Fruit fly (Drosophila melanogaster) whole organism, embryonic: Measurements from ENCODE around the gene sick.

Experiments used
- Abd-B ChIP-seq: fragments of 200-800 bp; sonication (Bioruptor generic); optimal IDR thresholded peaks from 2 replicates; lab custom pipeline; 2018; ENCODE audit warnings: missing biosample characterization, mild to moderate bottlenecking, missing genetic modification characterization, moderate library complexity
- Antp ChIP-seq: fragments of 200-800 bp; sonication (Bioruptor generic); optimal IDR thresholded peaks from 3 replicates; lab custom pipeline; 2016; ENCODE audit warnings: missing biosample characterization, missing genetic modification characterization
- B-H1 ChIP-seq: fragments of 200-800 bp; sonication (Bioruptor generic); IDR thresholded peaks from 3 replicates; pipeline ENCODE4 v1.3.6; 2022; ENCODE audit warnings: missing biosample characterization, missing genetic modification characterization
- B-H2 ChIP-seq: fragments of 200-800 bp; sonication (Bioruptor generic); optimal IDR thresholded peaks from 2 replicates; lab custom pipeline; 2018; ENCODE audit warnings: missing biosample characterization, mild to moderate bottlenecking, missing genetic modification characterization
- CG11560 ChIP-seq: fragments of 200-800 bp; sonication (Bioruptor generic); IDR thresholded peaks from 3 replicates; pipeline ENCODE4 v1.3.6; 2022; ENCODE audit warnings: missing biosample characterization, missing genetic modification characterization
- CG12104 ChIP-seq: fragments of 200-800 bp; sonication (Bioruptor generic); optimal IDR thresholded peaks from 3 replicates; lab custom pipeline; 2016; ENCODE audit warnings: missing biosample characterization, missing genetic modification characterization
- CG12299 ChIP-seq: fragments of 200-800 bp; sonication (Bioruptor generic); optimal IDR thresholded peaks from 2 replicates; lab custom pipeline; 2018; ENCODE audit warnings: missing biosample characterization, mild to moderate bottlenecking, missing genetic modification characterization
- CG13296 ChIP-seq: fragments of 200-800 bp; sonication (Bioruptor generic); optimal IDR thresholded peaks from 3 replicates; lab custom pipeline; 2018; ENCODE audit warnings: missing biosample characterization, mild to moderate bottlenecking, missing genetic modification characterization
- CG13894 ChIP-seq: fragments of 200-800 bp; sonication (Bioruptor generic); optimal IDR thresholded peaks from 3 replicates; lab custom pipeline; 2018; ENCODE audit warnings: missing biosample characterization, mild to moderate bottlenecking, missing genetic modification characterization, moderate library complexity
- CG17186 ChIP-seq: fragments of 200-800 bp; sonication (Bioruptor generic); optimal IDR thresholded peaks from 3 replicates; lab custom pipeline; 2017; ENCODE audit warnings: missing biosample characterization, missing genetic modification reagents, missing genetic modification characterization
- CG17568 ChIP-seq: fragments of 200-800 bp; sonication (Bioruptor generic); optimal IDR thresholded peaks from 2 replicates; lab custom pipeline; 2018; ENCODE audit warnings: missing biosample characterization, mild to moderate bottlenecking, missing genetic modification characterization, moderate library complexity
- CG18764 ChIP-seq: fragments of 200-800 bp; sonication (Bioruptor generic); optimal IDR thresholded peaks from 3 replicates; lab custom pipeline; 2016; ENCODE audit warnings: missing biosample characterization, missing genetic modification characterization
- CG2116 ChIP-seq: fragments of 200-800 bp; sonication (Bioruptor generic); optimal IDR thresholded peaks from 3 replicates; lab custom pipeline; 2018; ENCODE audit warnings: missing biosample characterization, mild to moderate bottlenecking, missing genetic modification characterization
- CG2129 ChIP-seq: fragments of 200-800 bp; sonication (Bioruptor generic); IDR thresholded peaks from 2 replicates; pipeline ENCODE4 v1.3.6; 2022; ENCODE audit warnings: missing biosample characterization, missing genetic modification characterization; ENCODE audit not compliant: partially characterized antibody
- CG30020 ChIP-seq: fragments of 200-800 bp; optimal IDR thresholded peaks from 2 replicates; lab custom pipeline; 2019; ENCODE audit warnings: missing biosample characterization, mild to moderate bottlenecking, missing genetic modification characterization, moderate library complexity
- CG32772 ChIP-seq: fragments of 200-800 bp; sonication (Bioruptor generic); IDR thresholded peaks from 2 replicates; pipeline ENCODE4 v1.3.6; 2022; ENCODE audit warnings: missing biosample characterization, missing genetic modification characterization
- CG3281 ChIP-seq: fragments of 200-800 bp; sonication (Bioruptor generic); optimal IDR thresholded peaks from 3 replicates; lab custom pipeline; 2017; ENCODE audit warnings: missing biosample characterization, mild to moderate bottlenecking, missing genetic modification characterization
- CG3995 ChIP-seq: fragments of 200-800 bp; sonication (Bioruptor generic); optimal IDR thresholded peaks from 3 replicates; lab custom pipeline; 2016; ENCODE audit warnings: missing biosample characterization, missing genetic modification characterization
- CG4424 ChIP-seq: fragments of 200-800 bp; sonication (Bioruptor generic); optimal IDR thresholded peaks from 3 replicates; lab custom pipeline; 2016; ENCODE audit warnings: missing biosample characterization, missing genetic modification characterization
- CG5180 ChIP-seq: fragments of 200-800 bp; sonication (Bioruptor generic); optimal IDR thresholded peaks from 3 replicates; lab custom pipeline; 2017; ENCODE audit warnings: missing biosample characterization, missing genetic modification characterization, mild to moderate bottlenecking, moderate library complexity, missing genetic modification reagents
- CG8478 ChIP-seq: fragments of >200 bp; optimal IDR thresholded peaks from 2 replicates; lab custom pipeline; 2018
- D ChIP-seq, 2 experiments: fragments of 200-800 bp in 1 of 2; fragments of >200 bp in 1 of 2; sonication (Bioruptor generic) in 1 of 2; optimal IDR thresholded peaks; 2 replicates in 1 of 2; 3 replicates in 1 of 2; lab custom pipeline; 2017; ENCODE audit warnings: mild to moderate bottlenecking in 1 of 2, missing biosample characterization in 1 of 2, missing genetic modification characterization in 1 of 2, missing genetic modification reagents in 1 of 2
- Dip2 ChIP-seq: fragments of 200-800 bp; sonication (Bioruptor generic); IDR thresholded peaks from 2 replicates; pipeline ENCODE4 v1.3.6; 2022; ENCODE audit warnings: missing biosample characterization, missing genetic modification characterization
- E2f2 ChIP-seq: fragments of 200-800 bp; sonication (Bioruptor generic); IDR thresholded peaks from 2 replicates; pipeline ENCODE4 v1.3.6; 2022; ENCODE audit warnings: missing biosample characterization, missing genetic modification characterization
- Ets65A ChIP-seq: fragments of 200-800 bp; sonication (Bioruptor generic); peaks from one replicate; lab custom pipeline; 2016; ENCODE audit warnings: missing biosample characterization, missing genetic modification characterization
- HLH3B ChIP-seq: fragments of 200-800 bp; sonication (Bioruptor generic); IDR thresholded peaks from 2 replicates; pipeline ENCODE4 v1.3.6; 2022; ENCODE audit warnings: missing biosample characterization, missing genetic modification characterization
- HmgD ChIP-seq: fragments of 200-800 bp; sonication (Bioruptor generic); optimal IDR thresholded peaks from 3 replicates; lab custom pipeline; 2016; ENCODE audit warnings: missing biosample characterization, missing genetic modification characterization
- Hsf ChIP-seq: fragments of 200-800 bp; sonication (Bioruptor generic); optimal IDR thresholded peaks from 3 replicates; lab custom pipeline; 2016; ENCODE audit warnings: missing biosample characterization, missing genetic modification characterization
- NC2α ChIP-seq: fragments of 200-800 bp; sonication (Bioruptor generic); optimal IDR thresholded peaks from 2 replicates; lab custom pipeline; 2016; ENCODE audit warnings: missing biosample characterization, missing genetic modification characterization
- Neu2 ChIP-seq: fragments of 200-800 bp; sonication (Bioruptor generic); optimal IDR thresholded peaks from 3 replicates; lab custom pipeline; 2016; ENCODE audit warnings: missing biosample characterization, missing genetic modification characterization, borderline replicate concordance
- Rx ChIP-seq: fragments of 200-800 bp; sonication (Bioruptor generic); IDR thresholded peaks from 2 replicates; pipeline ENCODE4 v1.3.6; 2022; ENCODE audit warnings: missing biosample characterization, missing genetic modification characterization
- Scr ChIP-seq: fragments of 200-800 bp; sonication (Bioruptor generic); IDR thresholded peaks from 2 replicates; pipeline ENCODE4 v1.3.6; 2022; ENCODE audit warnings: missing biosample characterization, missing genetic modification characterization; ENCODE audit not compliant: partially characterized antibody
- Side ChIP-seq: fragments of 200-800 bp; sonication (Bioruptor generic); optimal IDR thresholded peaks from 2 replicates; lab custom pipeline; 2016; ENCODE audit warnings: missing biosample characterization, missing genetic modification characterization
- Sin3A ChIP-seq: fragments of >200 bp; optimal IDR thresholded peaks from 2 replicates; lab custom pipeline; 2018
- Spps ChIP-seq: fragments of 200-800 bp; sonication (Bioruptor generic); optimal IDR thresholded peaks from 2 replicates; lab custom pipeline; 2018; ENCODE audit warnings: missing biosample characterization, mild to moderate bottlenecking, missing genetic modification characterization
- Ssrp ChIP-seq: fragments of 200-800 bp; sonication (Bioruptor generic); optimal IDR thresholded peaks from 2 replicates; lab custom pipeline; 2018; ENCODE audit warnings: missing biosample characterization, mild to moderate bottlenecking, missing genetic modification characterization, moderate library complexity
- ara ChIP-seq: fragments of 200-800 bp; sonication (Bioruptor generic); IDR thresholded peaks from 2 replicates; pipeline ENCODE4 v1.3.6; 2022; ENCODE audit warnings: missing biosample characterization, missing genetic modification characterization
- bigmax ChIP-seq: fragments of 200-800 bp; sonication (Bioruptor generic); optimal IDR thresholded peaks from 2 replicates; lab custom pipeline; 2018; ENCODE audit warnings: missing biosample characterization, mild to moderate bottlenecking, missing genetic modification characterization
- chif ChIP-seq, 2 experiments: fragments of 200-800 bp; sonication (Bioruptor generic); optimal IDR thresholded peaks; 3 replicates each; lab custom pipeline; 2016; ENCODE audit warnings: missing biosample characterization in 2 of 2, missing genetic modification characterization in 2 of 2
- dati ChIP-seq: fragments of 200-800 bp; sonication (Bioruptor generic); IDR thresholded peaks from 2 replicates; pipeline ENCODE4 v1.3.6; 2022; ENCODE audit warnings: missing biosample characterization, missing genetic modification characterization
- dysf ChIP-seq: fragments of 200-800 bp; sonication (Bioruptor generic); IDR thresholded peaks from 3 replicates; pipeline ENCODE4 v1.3.6; 2022; ENCODE audit warnings: missing biosample characterization, missing genetic modification characterization
- gfzf ChIP-seq: fragments of 200-800 bp; sonication (Bioruptor generic); optimal IDR thresholded peaks from 2 replicates; lab custom pipeline; 2016; ENCODE audit warnings: missing biosample characterization, mild to moderate bottlenecking, missing genetic modification characterization, moderate library complexity
- h ChIP-seq: fragments of >200 bp; optimal IDR thresholded peaks from 2 replicates; lab custom pipeline; 2017
- lov ChIP-seq, 2 experiments: fragments of 200-800 bp in 1 of 2; fragments of >200 bp in 1 of 2; sonication (Bioruptor generic) in 1 of 2; IDR thresholded peaks in 1 of 2; optimal IDR thresholded peaks in 1 of 2; 2 replicates in 1 of 2; 3 replicates in 1 of 2; pipeline versions ENCODE4 v1.3.6 to Lab custom; 2017 to 2022; ENCODE audit warnings: missing biosample characterization in 1 of 2, missing genetic modification characterization in 1 of 2
- pum ChIP-seq: fragments of 200-800 bp; sonication (Bioruptor generic); optimal IDR thresholded peaks from 2 replicates; lab custom pipeline; 2016; ENCODE audit warnings: missing biosample characterization, missing genetic modification characterization
- schlank ChIP-seq: fragments of 200-800 bp; sonication (Bioruptor generic); optimal IDR thresholded peaks from 2 replicates; lab custom pipeline; 2018; ENCODE audit warnings: missing biosample characterization, mild to moderate bottlenecking, missing genetic modification characterization
- sens-2 ChIP-seq: fragments of 200-800 bp; sonication (Bioruptor generic); IDR thresholded peaks from 2 replicates; pipeline ENCODE4 v1.3.6; 2022; ENCODE audit warnings: missing biosample characterization, missing genetic modification characterization
- trem ChIP-seq: fragments of 200-800 bp; optimal IDR thresholded peaks from 3 replicates; lab custom pipeline; 2019; ENCODE audit warnings: missing biosample characterization, mild to moderate bottlenecking, missing genetic modification characterization, moderate library complexity
- ttk ChIP-seq: fragments of 200-800 bp; sonication (Bioruptor generic); IDR thresholded peaks from 2 replicates; pipeline ENCODE4 v2.1.2; 2022; ENCODE audit warnings: missing biosample characterization, missing genetic modification characterization
- wdn ChIP-seq: fragments of 200-800 bp; sonication (Bioruptor generic); IDR thresholded peaks from 2 replicates; pipeline ENCODE4 v1.3.6; 2022; ENCODE audit warnings: missing biosample characterization, missing genetic modification characterization
- zfh2 ChIP-seq: fragments of 200-800 bp; sonication (Bioruptor generic); optimal IDR thresholded peaks from 2 replicates; lab custom pipeline; 2016; ENCODE audit warnings: missing biosample characterization, missing genetic modification characterization

Gene sick

DNA sequence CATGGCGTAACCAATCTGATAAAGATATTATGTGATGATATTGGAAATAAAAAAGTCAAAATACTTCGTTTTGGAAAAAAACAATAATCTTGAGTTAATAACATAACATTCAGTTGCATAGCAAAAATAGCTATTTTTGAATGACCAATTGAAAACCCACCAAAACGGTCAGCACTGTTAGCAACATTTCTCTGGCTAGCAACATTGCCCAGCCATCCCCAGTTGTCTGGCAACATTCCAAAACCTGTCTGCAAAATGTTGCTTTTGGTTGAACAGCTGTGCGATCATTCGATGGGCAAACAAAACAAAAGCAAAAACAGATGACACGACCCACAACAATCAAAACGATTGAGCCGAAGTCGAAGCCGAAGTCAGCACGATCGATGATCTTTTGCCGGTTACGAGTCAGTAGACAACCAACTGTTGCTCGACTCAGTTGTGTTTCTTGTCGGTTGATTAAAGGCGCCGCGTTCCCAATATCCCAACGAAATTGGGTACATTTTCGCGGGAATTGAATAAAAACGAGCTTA lies 69.4 kb downstream of the sick start (continued):
- peak; percentile 84 for TF ChIP-seq CG13296 (GFP tag; lab: Kevin White, UChicago)
- peak; percentile 98 for TF ChIP-seq Ets65A
- peak; percentile 96 for TF ChIP-seq ara (GFP tag; lab: Robert Waterston, UW)
- TF ChIP-seq CG5180 (GFP tag; lab: Kevin White, UChicago) = peak; percentile 78
- TF ChIP-seq HmgD (GFP tag; lab: Kevin White, UChicago) = peak; percentile 80
- TF ChIP-seq schlank (tag; lab: Kevin White, UChicago) = peak; percentile 84
- TF ChIP-seq Hsf (GFP tag; lab: Kevin White, UChicago) = peak; percentile 97
- peak; percentile 85 for TF ChIP-seq E2f2 (GFP tag; lab: Robert Waterston, UW)
- peak; percentile 90 for TF ChIP-seq ttk
- TF ChIP-seq Ssrp = peak; percentile 95
- TF ChIP-seq pum = peak; percentile 95
- TF ChIP-seq CG17568 (GFP tag; lab: Kevin White, UChicago) = peak; percentile 92
- TF ChIP-seq B-H1 = peak; percentile 94
- no peak for TF ChIP-seq lov (optimal IDR thresholded peaks at IDR 0.05; lab: Kevin White, UChicago)
- TF ChIP-seq lov (GFP tag; IDR thresholded peaks at IDR 0.05; lab: Robert Waterston, UW) = peak; percentile 95
- TF ChIP-seq dysf (GFP tag; lab: Robert Waterston, UW) = peak; percentile 92
- TF ChIP-seq CG3995 = peak; percentile 49
- TF ChIP-seq B-H2 (GFP tag; lab: Kevin White, UChicago) = no peak
- TF ChIP-seq sens-2 = peak; percentile 94
- TF ChIP-seq gfzf (GFP tag; lab: Kevin White, UChicago) = no peak
- TF ChIP-seq trem (tag; lab: Kevin White, UChicago) = peak; percentile 87
- no peak for TF ChIP-seq Sin3A (lab: Kevin White, UChicago)
- TF ChIP-seq CG32772 = peak; percentile 92
- no peak for TF ChIP-seq Scr (GFP tag; lab: Robert Waterston, UW)
- TF ChIP-seq Dip2 (GFP tag; lab: Robert Waterston, UW) = peak; percentile 48; the same call in 1 of the 2 replicates
- peak; percentile 96 for TF ChIP-seq wdn (GFP tag; lab: Robert Waterston, UW)
- TF ChIP-seq bigmax (GFP tag; lab: Kevin White, UChicago) = no peak
- peak; percentile 24 for TF ChIP-seq Neu2
- TF ChIP-seq Abd-B = peak; percentile 84
- TF ChIP-seq CG13894 = peak; percentile 79
- peak; percentile 93 for TF ChIP-seq Antp (GFP tag; lab: Kevin White, UChicago)
- TF ChIP-seq CG17186 (GFP tag; lab: Kevin White, UChicago) = peak; percentile 54
- peak; percentile 89 for TF ChIP-seq NC2α (GFP tag; lab: Kevin White, UChicago)
- peak; percentile 92 for TF ChIP-seq CG12299 (tag; lab: Kevin White, UChicago)
- TF ChIP-seq CG18764 (GFP tag; lab: Kevin White, UChicago) = peak; percentile 93
- TF ChIP-seq CG30020 (tag; lab: Kevin White, UChicago) = peak; percentile 59
- peak; percentile 75 for TF ChIP-seq dati
- peak; percentile 95 for TF ChIP-seq HLH3B (GFP tag; lab: Robert Waterston, UW)
- TF ChIP-seq CG2116 (GFP tag; lab: Kevin White, UChicago) = peak; percentile 81
- TF ChIP-seq Spps (tag; lab: Kevin White, UChicago) = peak; percentile 95
- peak; percentile 95 for TF ChIP-seq CG4424 (GFP tag; lab: Kevin White, UChicago)
- TF ChIP-seq Rx (GFP tag; lab: Robert Waterston, UW) = peak; percentile 90
- peak; percentile 45 for TF ChIP-seq D (optimal IDR thresholded peaks at IDR 0.05; lab: Kevin White, UChicago)
- TF ChIP-seq D (GFP tag; optimal IDR thresholded peaks at IDR 0.05; lab: Kevin White, UChicago) = peak; percentile 87
- peak; percentile 96 for TF ChIP-seq Side (GFP tag; lab: Kevin White, UChicago)
- TF ChIP-seq CG2129 (GFP tag; lab: Robert Waterston, UW) = no peak
- peak; percentile 91 for TF ChIP-seq zfh2 (GFP tag; lab: Kevin White, UChicago)
- no peak for TF ChIP-seq CG11560
- TF ChIP-seq CG12104 (GFP tag; lab: Kevin White, UChicago) = peak; percentile 60
- no peak for TF ChIP-seq CG8478 (lab: Kevin White, UChicago)
- TF ChIP-seq chif (GFP tag; optimal IDR thresholded peaks at IDR 0.05; lab: Kevin White, UChicago) = peak; percentile 95 to 96
- TF ChIP-seq h (lab: Kevin White, UChicago) = no peak
- TF ChIP-seq CG3281 (GFP tag; lab: Kevin White, UChicago) = peak; percentile 86
